Worm (Caenorhabditis elegans): ENCODE data around the gene rps-12.

DNA sequence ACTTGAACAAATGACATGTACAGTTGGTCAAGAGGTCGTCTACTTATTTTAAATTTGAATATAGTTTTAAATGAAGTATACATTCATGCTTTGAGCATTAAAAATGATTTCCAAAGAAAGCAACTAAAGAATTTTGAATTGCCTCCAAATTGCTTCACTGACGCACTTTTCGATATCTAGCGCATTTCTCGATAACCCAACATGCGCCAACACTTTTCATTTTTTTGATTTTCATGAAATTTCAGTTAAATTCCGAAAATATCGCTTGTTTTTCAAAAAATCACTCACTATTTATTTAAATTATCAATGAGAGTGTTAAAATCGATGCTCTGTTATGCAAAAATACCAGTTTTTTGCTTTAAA, 40.7 kb downstream of the rps-12 start:
- no peak for TF ChIP-seq dao-5 (tag; optimal IDR thresholded peaks at IDR 0.05)
- no peak for TF ChIP-seq him-1 (tag; optimal IDR thresholded peaks at IDR 0.05)
